Fruit fly (Drosophila melanogaster) whole organism, embryonic: Measurements from ENCODE around the gene idc.

Experiments
- BtbVII ChIP-seq: fragments of 200-800 bp; sonication (Bioruptor generic); optimal IDR thresholded peaks from 3 replicates; lab custom pipeline; 2017; ENCODE audit warnings: missing biosample characterization, mild to moderate bottlenecking, missing genetic modification characterization
- CG10462 ChIP-seq: fragments of 200-800 bp; sonication (Bioruptor generic); optimal IDR thresholded peaks from 2 replicates; lab custom pipeline; 2016; ENCODE audit warnings: missing biosample characterization, missing genetic modification characterization
- CG12071 ChIP-seq: fragments of 200-800 bp; sonication (Bioruptor generic); optimal IDR thresholded peaks from 3 replicates; lab custom pipeline; 2018; ENCODE audit warnings: missing biosample characterization, mild to moderate bottlenecking, missing genetic modification characterization
- CG13296 ChIP-seq: fragments of 200-800 bp; sonication (Bioruptor generic); optimal IDR thresholded peaks from 3 replicates; lab custom pipeline; 2018; ENCODE audit warnings: missing biosample characterization, mild to moderate bottlenecking, missing genetic modification characterization
- CG14050 ChIP-seq: fragments of 200-800 bp; sonication (Bioruptor generic); IDR thresholded peaks from 3 replicates; pipeline ENCODE4 v1.3.6; 2022; ENCODE audit warnings: missing biosample characterization, missing genetic modification characterization
- CG17802 ChIP-seq: fragments of 200-800 bp; sonication (Bioruptor generic); optimal IDR thresholded peaks from 2 replicates; lab custom pipeline; 2018; ENCODE audit warnings: missing biosample characterization, mild to moderate bottlenecking, missing genetic modification characterization, moderate library complexity
- CG30020 ChIP-seq: fragments of 200-800 bp; optimal IDR thresholded peaks from 2 replicates; lab custom pipeline; 2019; ENCODE audit warnings: missing biosample characterization, mild to moderate bottlenecking, missing genetic modification characterization, moderate library complexity
- CG32772 ChIP-seq: fragments of 200-800 bp; sonication (Bioruptor generic); IDR thresholded peaks from 2 replicates; pipeline ENCODE4 v1.3.6; 2022; ENCODE audit warnings: missing biosample characterization, missing genetic modification characterization
- CG3847 ChIP-seq: fragments of 200-800 bp; sonication (Bioruptor generic); IDR thresholded peaks from 2 replicates; pipeline ENCODE4 v1.3.6; 2022; ENCODE audit warnings: missing biosample characterization, missing genetic modification characterization
- CG6654 ChIP-seq: fragments of 200-800 bp; sonication (Bioruptor generic); optimal IDR thresholded peaks from 2 replicates; lab custom pipeline; 2017; ENCODE audit warnings: missing biosample characterization, mild to moderate bottlenecking, missing genetic modification characterization
- CG6689 ChIP-seq: fragments of 200-800 bp; sonication (Bioruptor generic); IDR thresholded peaks from 2 replicates; pipeline ENCODE4 v1.3.6; 2022; ENCODE audit warnings: missing biosample characterization, missing genetic modification characterization
- CG7839 ChIP-seq: fragments of 200-800 bp; sonication (Bioruptor generic); optimal IDR thresholded peaks from 3 replicates; lab custom pipeline; 2018; ENCODE audit warnings: missing biosample characterization, mild to moderate bottlenecking, missing genetic modification characterization, moderate library complexity
- D19A ChIP-seq: fragments of 200-800 bp; optimal IDR thresholded peaks from 3 replicates; lab custom pipeline; 2019; ENCODE audit warnings: missing biosample characterization, mild to moderate bottlenecking, missing genetic modification characterization, moderate library complexity
- Dll ChIP-seq: fragments of 200-800 bp; sonication (Bioruptor generic); IDR thresholded peaks from 4 replicates; pipeline ENCODE4 v1.3.6; 2022; ENCODE audit warnings: missing biosample characterization, missing genetic modification characterization; ENCODE audit not compliant: partially characterized antibody
- Elba2 ChIP-seq: fragments of 200-800 bp; sonication (Bioruptor generic); optimal IDR thresholded peaks from 3 replicates; lab custom pipeline; 2016; ENCODE audit warnings: missing biosample characterization, missing genetic modification characterization
- H2.0 ChIP-seq: fragments of 200-800 bp; sonication (Bioruptor generic); IDR thresholded peaks from 2 replicates; pipeline ENCODE4 v1.3.6; 2022; ENCODE audit warnings: missing biosample characterization, missing genetic modification characterization
- Nf-YA ChIP-seq: fragments of 200-800 bp; sonication (Bioruptor generic); IDR thresholded peaks from 2 replicates; pipeline ENCODE4 v1.3.6; 2022; ENCODE audit warnings: missing biosample characterization, missing genetic modification characterization
- PHDP ChIP-seq: fragments of 200-800 bp; sonication (Bioruptor generic); optimal IDR thresholded peaks from 3 replicates; lab custom pipeline; 2018; ENCODE audit warnings: missing biosample characterization, mild to moderate bottlenecking, missing genetic modification characterization, moderate library complexity
- Pdp1 ChIP-seq, 2 experiments: fragments of 200-800 bp; sonication (Bioruptor generic); optimal IDR thresholded peaks; 3 replicates each; lab custom pipeline; 2016; ENCODE audit warnings: missing biosample characterization in 2 of 2, missing genetic modification characterization in 2 of 2, mild to moderate bottlenecking in 1 of 2, moderate library complexity in 1 of 2
- TFAM ChIP-seq: fragments of 200-800 bp; sonication (Bioruptor generic); optimal IDR thresholded peaks from 2 replicates; lab custom pipeline; 2017; ENCODE audit warnings: missing biosample characterization, missing genetic modification characterization, inconsistent platforms
- Trl ChIP-seq, 3 experiments: fragments of >200 bp in 2 of 3; fragments of 200-800 bp in 1 of 3; sonication (Bioruptor generic) in 1 of 3; optimal IDR thresholded peaks; 2 replicates in 1 of 3; 3 replicates in 2 of 3; lab custom pipeline; 2016 to 2017; ENCODE audit warnings: missing biosample characterization in 1 of 3, missing genetic modification characterization in 1 of 3
- ab ChIP-seq: fragments of 200-800 bp; sonication (Bioruptor generic); optimal IDR thresholded peaks from 2 replicates; lab custom pipeline; 2016; ENCODE audit warnings: missing biosample characterization, missing genetic modification characterization
- al ChIP-seq: fragments of 200-800 bp; sonication (Bioruptor generic); IDR thresholded peaks from 2 replicates; pipeline ENCODE4 v1.3.6; 2022; ENCODE audit warnings: missing biosample characterization, missing genetic modification characterization
- aop ChIP-seq: fragments of 200-800 bp; sonication (Bioruptor generic); IDR thresholded peaks from 2 replicates; pipeline ENCODE4 v1.3.6; 2022; ENCODE audit warnings: missing biosample characterization, missing genetic modification characterization
- bcd ChIP-seq: fragments of 200-800 bp; sonication (Bioruptor generic); optimal IDR thresholded peaks from 2 replicates; lab custom pipeline; 2017; ENCODE audit warnings: missing biosample characterization, mild to moderate bottlenecking, missing genetic modification characterization
- br ChIP-seq: fragments of >200 bp; optimal IDR thresholded peaks from 2 replicates; lab custom pipeline; 2017
- gcm ChIP-seq: fragments of 200-800 bp; sonication (Bioruptor generic); optimal IDR thresholded peaks from 2 replicates; lab custom pipeline; 2019; ENCODE audit warnings: missing biosample characterization, mild to moderate bottlenecking, missing genetic modification characterization, moderate library complexity
- jing ChIP-seq: fragments of 200-800 bp; sonication (Bioruptor generic); optimal IDR thresholded peaks from 2 replicates; lab custom pipeline; 2018; ENCODE audit warnings: missing biosample characterization, mild to moderate bottlenecking, missing genetic modification characterization
- klu ChIP-seq: fragments of 200-800 bp; sonication (Bioruptor generic); IDR thresholded peaks from 2 replicates; pipeline ENCODE4 v1.3.6; 2022; ENCODE audit warnings: missing biosample characterization, missing genetic modification characterization
- lola ChIP-seq, 3 experiments: fragments of >200 bp in 2 of 3; fragments of 200-800 bp in 1 of 3; sonication (Bioruptor generic) in 1 of 3; optimal IDR thresholded peaks; 2 replicates each; lab custom pipeline; 2017 to 2019; ENCODE audit warnings: missing biosample characterization in 3 of 3, missing genetic modification characterization in 3 of 3, mild to moderate bottlenecking in 1 of 3, moderate library complexity in 1 of 3
- mld ChIP-seq: fragments of 200-800 bp; sonication (Bioruptor generic); IDR thresholded peaks from 3 replicates; pipeline ENCODE4 v1.3.6; 2022; ENCODE audit warnings: missing biosample characterization, missing genetic modification characterization; ENCODE audit not compliant: partially characterized antibody
- nerfin-1 ChIP-seq: fragments of 200-800 bp; sonication (Bioruptor generic); optimal IDR thresholded peaks from 3 replicates; lab custom pipeline; 2019; ENCODE audit warnings: missing biosample characterization, mild to moderate bottlenecking, missing genetic modification characterization, moderate library complexity
- nmo ChIP-seq: fragments of 200-800 bp; sonication (Bioruptor generic); optimal IDR thresholded peaks from 2 replicates; lab custom pipeline; 2018; ENCODE audit warnings: missing biosample characterization, mild to moderate bottlenecking, missing genetic modification characterization, moderate library complexity
- otp ChIP-seq: fragments of 200-800 bp; sonication (Bioruptor generic); IDR thresholded peaks from 3 replicates; pipeline ENCODE4, ENCODE4 v1.3.6; 2022; ENCODE audit warnings: missing biosample characterization, missing genetic modification characterization
- p53 ChIP-seq: fragments of 200-800 bp; sonication (Bioruptor generic); optimal IDR thresholded peaks from 2 replicates; lab custom pipeline; 2016; ENCODE audit warnings: missing biosample characterization, missing genetic modification characterization
- shn ChIP-seq: fragments of 200-800 bp; sonication (Bioruptor generic); optimal IDR thresholded peaks from 3 replicates; lab custom pipeline; 2016; ENCODE audit warnings: missing biosample characterization, missing genetic modification characterization
- sqz ChIP-seq: fragments of 200-800 bp; sonication (Bioruptor generic); optimal IDR thresholded peaks from 3 replicates; lab custom pipeline; 2018; ENCODE audit warnings: missing biosample characterization, mild to moderate bottlenecking, missing genetic modification characterization
- tin ChIP-seq: fragments of 200-800 bp; sonication (Bioruptor generic); optimal IDR thresholded peaks from 3 replicates; lab custom pipeline; 2016; ENCODE audit warnings: missing biosample characterization, missing genetic modification characterization
- tll ChIP-seq, 2 experiments: fragments of 200-800 bp in 1 of 2; fragments of >200 bp in 1 of 2; sonication (Bioruptor generic) in 1 of 2; optimal IDR thresholded peaks; 2 replicates each; lab custom pipeline; 2017 to 2019; ENCODE audit warnings: missing biosample characterization in 2 of 2, missing genetic modification characterization in 2 of 2, mild to moderate bottlenecking in 1 of 2, moderate library complexity in 1 of 2
- trem ChIP-seq: fragments of 200-800 bp; optimal IDR thresholded peaks from 3 replicates; lab custom pipeline; 2019; ENCODE audit warnings: missing biosample characterization, mild to moderate bottlenecking, missing genetic modification characterization, moderate library complexity
- twi ChIP-seq: fragments of 200-800 bp; optimal IDR thresholded peaks from 2 replicates; lab custom pipeline; 2019; ENCODE audit warnings: missing biosample characterization, mild to moderate bottlenecking, missing genetic modification characterization, moderate library complexity
- usp ChIP-seq: fragments of >200 bp; optimal IDR thresholded peaks from 2 replicates; lab custom pipeline; 2017; ENCODE audit warnings: missing biosample characterization, missing genetic modification characterization
- vfl ChIP-seq: fragments of 200-800 bp; sonication (Bioruptor generic); optimal IDR thresholded peaks from 2 replicates; lab custom pipeline; 2016; ENCODE audit warnings: missing biosample characterization, missing genetic modification characterization
- vnd ChIP-seq: fragments of 200-800 bp; sonication (Bioruptor generic); IDR thresholded peaks from 3 replicates; pipeline ENCODE4 v1.3.6; 2022; ENCODE audit warnings: missing biosample characterization, missing genetic modification characterization; ENCODE audit not compliant: partially characterized antibody
- zen ChIP-seq: fragments of 200-800 bp; sonication (Bioruptor generic); optimal IDR thresholded peaks from 3 replicates; lab custom pipeline; 2018; ENCODE audit warnings: missing biosample characterization, mild to moderate bottlenecking, missing genetic modification characterization, moderate library complexity
- zfh2 ChIP-seq: fragments of 200-800 bp; sonication (Bioruptor generic); optimal IDR thresholded peaks from 2 replicates; lab custom pipeline; 2016; ENCODE audit warnings: missing biosample characterization, missing genetic modification characterization

Gene idc

dm6 chr3R:20007399-20008285 lies 24.0 kb upstream of the idc start (continued):
- TF ChIP-seq CG13296 (no peak), CG10462 (GFP tag; lab: Kevin White, UChicago) (no peak), CG14050 (GFP tag; lab: Robert Waterston, UW) (no peak), Nf-YA (GFP tag; lab: Robert Waterston, UW) (no peak), lola (GFP tag; optimal IDR thresholded peaks at IDR 0.05; lab: Kevin White, UChicago) (no peak), bcd (GFP tag; lab: Kevin White, UChicago) (no peak), CG3847 (GFP tag; lab: Robert Waterston, UW) (no peak), jing (GFP tag; lab: Kevin White, UChicago) (no peak), Elba2 (peak; percentile 45), PHDP (tag; lab: Kevin White, UChicago) (no peak)

DNA sequence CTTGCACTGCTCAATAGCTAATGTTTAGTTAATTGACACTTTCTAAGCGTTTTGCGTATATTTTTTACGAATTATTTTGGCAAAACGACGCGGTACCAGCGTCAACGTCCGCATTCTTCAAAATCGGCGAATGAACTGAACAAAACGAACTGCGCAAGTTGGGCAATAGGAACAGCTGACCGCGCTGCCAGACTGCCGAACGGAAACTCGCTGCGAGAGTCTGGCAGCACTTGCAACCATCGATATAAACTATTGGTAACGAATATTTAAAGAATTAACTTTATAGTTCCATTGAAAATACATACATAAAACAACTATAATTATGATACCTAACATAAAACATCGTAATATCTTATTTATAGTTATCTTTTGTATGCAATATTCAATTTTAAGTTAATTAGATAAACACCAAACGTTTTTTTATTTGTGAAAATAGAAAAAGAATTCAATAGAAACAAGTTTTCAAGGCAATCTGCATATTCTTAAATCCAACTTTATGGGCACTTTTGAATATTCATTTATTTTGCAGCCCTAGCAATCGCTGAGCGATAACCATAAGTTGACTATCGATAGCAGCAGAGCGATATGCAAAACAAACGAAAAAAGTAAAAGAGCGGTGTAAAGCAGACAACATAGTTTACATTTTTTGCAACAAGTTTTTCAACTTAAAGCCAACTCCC lies 23.1 kb upstream of the idc start, which contains the start of the genes Hs6st and MED25:
Hs6st (minus strand) TSS at position 141 of the 680 bp plus-strand sequence.
MED25 (plus strand) TSS at position 576 of the 680 bp plus-strand sequence.
- TF ChIP-seq TFAM (GFP tag; lab: Kevin White, UChicago) = no peak
- peak; percentile 50 for TF ChIP-seq bcd (GFP tag; lab: Kevin White, UChicago)
- peak; percentile 98 for TF ChIP-seq Elba2
- peak; percentile 65 for TF ChIP-seq vnd (GFP tag; lab: Robert Waterston, UW)
- no peak for TF ChIP-seq D19A
- no peak for TF ChIP-seq vfl (GFP tag; lab: Kevin White, UChicago)
- no peak for TF ChIP-seq sqz (GFP tag; lab: Kevin White, UChicago)
- peak; percentile 40 for TF ChIP-seq CG30020 (tag; lab: Kevin White, UChicago)
- no peak for TF ChIP-seq zen (tag; lab: Kevin White, UChicago)
- no peak for TF ChIP-seq br
- peak; percentile 24 for TF ChIP-seq trem (tag; lab: Kevin White, UChicago)
- no peak for TF ChIP-seq zfh2
- no peak for TF ChIP-seq usp
- no peak for TF ChIP-seq CG17802 (tag; lab: Kevin White, UChicago)
- no peak for TF ChIP-seq otp (GFP tag; lab: Robert Waterston, UW)
- TF ChIP-seq tll (GFP tag; optimal IDR thresholded peaks at IDR 0.05; lab: Kevin White, UChicago) = peak in 1 of 2 experiments; percentile 14
- TF ChIP-seq H2.0 (GFP tag; lab: Robert Waterston, UW) = no peak
- peak in 1 of 2 experiments; percentile 81 for TF ChIP-seq Pdp1 (GFP tag; optimal IDR thresholded peaks at IDR 0.05; lab: Kevin White, UChicago)
- TF ChIP-seq shn (GFP tag; lab: Kevin White, UChicago) = no peak
- TF ChIP-seq p53 (GFP tag; lab: Kevin White, UChicago) = no peak
- no peak for TF ChIP-seq CG32772
- TF ChIP-seq CG7839 (tag; lab: Kevin White, UChicago) = peak; percentile 50
- no peak for TF ChIP-seq CG6654 (GFP tag; lab: Kevin White, UChicago)
- peak; percentile 50; the same call in 1 of the 3 replicates for TF ChIP-seq mld (GFP tag; lab: Robert Waterston, UW)
- TF ChIP-seq gcm (GFP tag; lab: Kevin White, UChicago) = no peak
- peak; percentile 39 for TF ChIP-seq BtbVII (GFP tag; lab: Kevin White, UChicago)
- TF ChIP-seq tin (GFP tag; lab: Kevin White, UChicago) = peak; percentile 74
- no peak for TF ChIP-seq CG6689 (GFP tag; lab: Robert Waterston, UW)
- TF ChIP-seq CG12071 (GFP tag; lab: Kevin White, UChicago) = no peak
- TF ChIP-seq twi = no peak
- no peak for TF ChIP-seq aop
- no peak for TF ChIP-seq al (GFP tag; lab: Robert Waterston, UW)
- no peak for TF ChIP-seq Trl (optimal IDR thresholded peaks at IDR 0.05; lab: Kevin White, UChicago)
- TF ChIP-seq Trl (GFP tag; optimal IDR thresholded peaks at IDR 0.05; lab: Kevin White, UChicago) = no peak
- TF ChIP-seq ab (GFP tag; lab: Kevin White, UChicago) = no peak
- TF ChIP-seq Dll = peak; percentile 87; the same call in 2 of the 4 replicates
- no peak for TF ChIP-seq klu (GFP tag; lab: Robert Waterston, UW)
- peak; percentile 55 for TF ChIP-seq nmo (GFP tag; lab: Kevin White, UChicago)
- peak; percentile 10 for TF ChIP-seq nerfin-1 (tag; lab: Kevin White, UChicago)
